Fruit fly (Drosophila melanogaster) whole organism, embryonic: ENCODE results near the gene CG11309.

Experiments used
- Atf-2 ChIP-seq: fragments of 200-800 bp; sonication (Bioruptor generic); optimal IDR thresholded peaks from 2 replicates; lab custom pipeline; 2016; ENCODE audit warnings: missing biosample characterization, missing genetic modification characterization
- Bdp1 ChIP-seq: fragments of 200-800 bp; sonication (Bioruptor generic); optimal IDR thresholded peaks from 3 replicates; lab custom pipeline; 2016; ENCODE audit warnings: missing biosample characterization, missing genetic modification characterization
- CG1024 ChIP-seq: fragments of 200-800 bp; sonication (Bioruptor generic); IDR thresholded peaks from 2 replicates; pipeline ENCODE4 v1.3.6; 2022; ENCODE audit warnings: missing biosample characterization, missing genetic modification characterization
- CG10274 ChIP-seq: fragments of 200-800 bp; sonication (Bioruptor generic); optimal IDR thresholded peaks from 3 replicates; lab custom pipeline; 2017; ENCODE audit warnings: missing biosample characterization, mild to moderate bottlenecking, missing genetic modification characterization
- CG10959 ChIP-seq: fragments of 200-800 bp; sonication (Bioruptor generic); IDR thresholded peaks from 2 replicates; pipeline ENCODE4 v1.3.6; 2022; ENCODE audit warnings: missing biosample characterization, missing genetic modification characterization
- CG11560 ChIP-seq: fragments of 200-800 bp; sonication (Bioruptor generic); IDR thresholded peaks from 3 replicates; pipeline ENCODE4 v1.3.6; 2022; ENCODE audit warnings: missing biosample characterization, missing genetic modification characterization
- CG12104 ChIP-seq: fragments of 200-800 bp; sonication (Bioruptor generic); optimal IDR thresholded peaks from 3 replicates; lab custom pipeline; 2016; ENCODE audit warnings: missing biosample characterization, missing genetic modification characterization
- CG12155 ChIP-seq: fragments of 200-800 bp; sonication (Bioruptor generic); optimal IDR thresholded peaks from 3 replicates; lab custom pipeline; 2016; ENCODE audit warnings: missing biosample characterization, missing genetic modification characterization
- CG13624 ChIP-seq: fragments of 200-800 bp; sonication (Bioruptor generic); optimal IDR thresholded peaks from 2 replicates; lab custom pipeline; 2016; ENCODE audit warnings: missing biosample characterization, missing genetic modification characterization
- CG14050 ChIP-seq: fragments of 200-800 bp; sonication (Bioruptor generic); IDR thresholded peaks from 3 replicates; pipeline ENCODE4 v1.3.6; 2022; ENCODE audit warnings: missing biosample characterization, missing genetic modification characterization
- CG15073 ChIP-seq: fragments of 200-800 bp; sonication (Bioruptor generic); optimal IDR thresholded peaks from 2 replicates; lab custom pipeline; 2016; ENCODE audit warnings: missing biosample characterization, missing genetic modification characterization
- CG17361 ChIP-seq: fragments of 200-800 bp; sonication (Bioruptor generic); IDR thresholded peaks from 3 replicates; pipeline ENCODE4 v1.3.6; 2022; ENCODE audit warnings: missing biosample characterization, missing genetic modification characterization
- CG17385 ChIP-seq: fragments of 200-800 bp; sonication (Bioruptor generic); optimal IDR thresholded peaks from 3 replicates; lab custom pipeline; 2018; ENCODE audit warnings: missing biosample characterization, mild to moderate bottlenecking, missing genetic modification characterization
- CG17912 ChIP-seq: fragments of 200-800 bp; sonication (Bioruptor generic); optimal IDR thresholded peaks from 2 replicates; lab custom pipeline; 2018; ENCODE audit warnings: missing biosample characterization, mild to moderate bottlenecking, missing genetic modification characterization
- CG33213 ChIP-seq: fragments of 200-800 bp; sonication (Bioruptor generic); optimal IDR thresholded peaks from 3 replicates; lab custom pipeline; 2016; ENCODE audit warnings: missing biosample characterization, missing genetic modification characterization
- CG4282 ChIP-seq: fragments of 200-800 bp; sonication (Bioruptor generic); optimal IDR thresholded peaks from 2 replicates; lab custom pipeline; 2016; ENCODE audit warnings: missing biosample characterization, missing genetic modification characterization
- CG5245 ChIP-seq: fragments of 200-800 bp; sonication (Bioruptor generic); optimal IDR thresholded peaks from 3 replicates; lab custom pipeline; 2016; ENCODE audit warnings: missing biosample characterization, missing genetic modification characterization
- CG6765 ChIP-seq: fragments of 200-800 bp; sonication (Bioruptor generic); optimal IDR thresholded peaks from 3 replicates; lab custom pipeline; 2017; ENCODE audit warnings: missing biosample characterization, mild to moderate bottlenecking, missing genetic modification characterization
- CG7357 ChIP-seq: fragments of 200-800 bp; sonication (Bioruptor generic); IDR thresholded peaks from 3 replicates; pipeline ENCODE4 v1.3.6; 2022; ENCODE audit warnings: missing biosample characterization, missing genetic modification characterization
- CG7839 ChIP-seq: fragments of 200-800 bp; sonication (Bioruptor generic); optimal IDR thresholded peaks from 3 replicates; lab custom pipeline; 2018; ENCODE audit warnings: missing biosample characterization, mild to moderate bottlenecking, missing genetic modification characterization, moderate library complexity
- CG9437 ChIP-seq: fragments of 200-800 bp; sonication (Bioruptor generic); optimal IDR thresholded peaks from 2 replicates; lab custom pipeline; 2018; ENCODE audit warnings: missing biosample characterization, mild to moderate bottlenecking, missing genetic modification characterization
- CG9609 ChIP-seq: fragments of 200-800 bp; sonication (Bioruptor generic); optimal IDR thresholded peaks from 3 replicates; lab custom pipeline; 2016; ENCODE audit warnings: missing biosample characterization, missing genetic modification characterization
- CG9797 ChIP-seq: fragments of 200-800 bp; sonication (Bioruptor generic); optimal IDR thresholded peaks from 3 replicates; lab custom pipeline; 2018; ENCODE audit warnings: missing biosample characterization, mild to moderate bottlenecking, missing genetic modification characterization
- CHES-1-like ChIP-seq: fragments of 200-800 bp; sonication (Bioruptor generic); optimal IDR thresholded peaks from 2 replicates; lab custom pipeline; 2016; ENCODE audit warnings: missing biosample characterization, missing genetic modification characterization
- E2f1 ChIP-seq: fragments of 200-800 bp; sonication (Bioruptor generic); IDR thresholded peaks from 2 replicates; pipeline ENCODE4 v1.3.6; 2022; ENCODE audit warnings: missing biosample characterization, missing genetic modification characterization
- Hmx ChIP-seq: fragments of 200-800 bp; sonication (Bioruptor generic); optimal IDR thresholded peaks from 2 replicates; lab custom pipeline; 2016; ENCODE audit warnings: missing biosample characterization, missing genetic modification characterization
- Hr78 ChIP-seq, 2 experiments: fragments of 200-800 bp in 1 of 2; fragments of >200 bp in 1 of 2; sonication (Bioruptor generic) in 1 of 2; optimal IDR thresholded peaks; 2 replicates each; lab custom pipeline; 2017 to 2019; ENCODE audit warnings: missing biosample characterization in 2 of 2, missing genetic modification characterization in 2 of 2, mild to moderate bottlenecking in 1 of 2, moderate library complexity in 1 of 2
- Meics ChIP-seq: fragments of 200-800 bp; sonication (Bioruptor generic); optimal IDR thresholded peaks from 2 replicates; lab custom pipeline; 2017; ENCODE audit warnings: missing biosample characterization, mild to moderate bottlenecking, missing genetic modification characterization
- Nf-YB ChIP-seq: fragments of 200-800 bp; sonication (Bioruptor generic); optimal IDR thresholded peaks from 3 replicates; lab custom pipeline; 2019; ENCODE audit warnings: missing biosample characterization, mild to moderate bottlenecking, missing genetic modification characterization, moderate library complexity
- Sry-β ChIP-seq: fragments of 200-800 bp; sonication (Bioruptor generic); optimal IDR thresholded peaks from 2 replicates; lab custom pipeline; 2018; ENCODE audit warnings: missing biosample characterization, mild to moderate bottlenecking, missing genetic modification characterization, moderate library complexity
- Sry-δ ChIP-seq: fragments of 200-800 bp; sonication (Bioruptor generic); optimal IDR thresholded peaks from 2 replicates; lab custom pipeline; 2016; ENCODE audit warnings: missing biosample characterization, missing genetic modification characterization
- Taf1 ChIP-seq: fragments of 200-800 bp; sonication (Bioruptor generic); IDR thresholded peaks from 2 replicates; pipeline ENCODE4 v1.3.6; 2022; ENCODE audit warnings: missing biosample characterization, missing genetic modification characterization
- Xrp1 ChIP-seq: fragments of 200-800 bp; sonication (Bioruptor generic); IDR thresholded peaks from 2 replicates; pipeline ENCODE4 v1.3.6; 2022; ENCODE audit warnings: missing biosample characterization, missing genetic modification characterization
- az2 ChIP-seq: fragments of 200-800 bp; sonication (Bioruptor generic); optimal IDR thresholded peaks from 3 replicates; lab custom pipeline; 2016; ENCODE audit warnings: missing biosample characterization, missing genetic modification characterization
- bab2 ChIP-seq: fragments of 200-800 bp; sonication (Bioruptor generic); optimal IDR thresholded peaks from 2 replicates; lab custom pipeline; 2016; ENCODE audit warnings: missing biosample characterization, missing genetic modification characterization
- bowl ChIP-seq: fragments of 200-800 bp; sonication (Bioruptor generic); IDR thresholded peaks from 2 replicates; pipeline ENCODE4 v1.3.6; 2022; ENCODE audit warnings: missing biosample characterization, missing genetic modification characterization
- cas ChIP-seq: fragments of 200-800 bp; sonication (Bioruptor generic); IDR thresholded peaks from 2 replicates; pipeline ENCODE4 v1.3.6; 2022; ENCODE audit warnings: missing biosample characterization, missing genetic modification characterization
- corto ChIP-seq: fragments of 200-800 bp; sonication (Bioruptor generic); optimal IDR thresholded peaks from 2 replicates; lab custom pipeline; 2016; ENCODE audit warnings: missing biosample characterization, mild to moderate bottlenecking, missing genetic modification characterization, moderate library complexity
- en ChIP-seq: fragments of 200-800 bp; sonication (Bioruptor generic); optimal IDR thresholded peaks from 2 replicates; lab custom pipeline; 2016; ENCODE audit warnings: missing biosample characterization, missing genetic modification characterization
- ewg ChIP-seq: fragments of 200-800 bp; sonication (Bioruptor generic); optimal IDR thresholded peaks from 3 replicates; lab custom pipeline; 2017; ENCODE audit warnings: mild to moderate bottlenecking, missing biosample characterization, missing genetic modification reagents, missing genetic modification characterization
- jumu ChIP-seq: fragments of 200-800 bp; sonication (Bioruptor generic); optimal IDR thresholded peaks from 3 replicates; lab custom pipeline; 2016; ENCODE audit warnings: missing biosample characterization, missing genetic modification characterization
- ranshi ChIP-seq: fragments of 200-800 bp; sonication (Bioruptor generic); IDR thresholded peaks from 2 replicates; pipeline ENCODE4 v1.3.6; 2022; ENCODE audit warnings: missing biosample characterization, missing genetic modification characterization
- schlank ChIP-seq: fragments of 200-800 bp; sonication (Bioruptor generic); optimal IDR thresholded peaks from 2 replicates; lab custom pipeline; 2018; ENCODE audit warnings: missing biosample characterization, mild to moderate bottlenecking, missing genetic modification characterization
- sna ChIP-seq: fragments of 200-800 bp; sonication (Bioruptor generic); IDR thresholded peaks from 2 replicates; pipeline ENCODE4 v1.3.6; 2022; ENCODE audit warnings: missing biosample characterization, missing genetic modification characterization; ENCODE audit not compliant: partially characterized antibody
- tgo ChIP-seq: fragments of 200-800 bp; sonication (Bioruptor generic); IDR thresholded peaks from 3 replicates; pipeline ENCODE4 v1.3.6; 2022; ENCODE audit warnings: missing biosample characterization, missing genetic modification characterization
- trem ChIP-seq: fragments of 200-800 bp; optimal IDR thresholded peaks from 3 replicates; lab custom pipeline; 2019; ENCODE audit warnings: missing biosample characterization, mild to moderate bottlenecking, missing genetic modification characterization, moderate library complexity
- tup ChIP-seq: fragments of 200-800 bp; sonication (Bioruptor generic); optimal IDR thresholded peaks from 2 replicates; lab custom pipeline; 2016; ENCODE audit warnings: missing biosample characterization, mild to moderate bottlenecking, missing genetic modification characterization, moderate library complexity
- tx ChIP-seq: fragments of 200-800 bp; sonication (Bioruptor generic); optimal IDR thresholded peaks from 2 replicates; lab custom pipeline; 2016; ENCODE audit warnings: missing biosample characterization, missing genetic modification characterization
- wek ChIP-seq: fragments of 200-800 bp; sonication (Bioruptor generic); optimal IDR thresholded peaks from 3 replicates; lab custom pipeline; 2018; ENCODE audit warnings: missing biosample characterization, mild to moderate bottlenecking, missing genetic modification characterization, moderate library complexity
- wor ChIP-seq: fragments of 200-800 bp; sonication (Bioruptor generic); IDR thresholded peaks from 2 replicates; pipeline ENCODE4 v1.3.6; 2022; ENCODE audit warnings: missing biosample characterization, missing genetic modification characterization

CG11309 gene

DNA sequence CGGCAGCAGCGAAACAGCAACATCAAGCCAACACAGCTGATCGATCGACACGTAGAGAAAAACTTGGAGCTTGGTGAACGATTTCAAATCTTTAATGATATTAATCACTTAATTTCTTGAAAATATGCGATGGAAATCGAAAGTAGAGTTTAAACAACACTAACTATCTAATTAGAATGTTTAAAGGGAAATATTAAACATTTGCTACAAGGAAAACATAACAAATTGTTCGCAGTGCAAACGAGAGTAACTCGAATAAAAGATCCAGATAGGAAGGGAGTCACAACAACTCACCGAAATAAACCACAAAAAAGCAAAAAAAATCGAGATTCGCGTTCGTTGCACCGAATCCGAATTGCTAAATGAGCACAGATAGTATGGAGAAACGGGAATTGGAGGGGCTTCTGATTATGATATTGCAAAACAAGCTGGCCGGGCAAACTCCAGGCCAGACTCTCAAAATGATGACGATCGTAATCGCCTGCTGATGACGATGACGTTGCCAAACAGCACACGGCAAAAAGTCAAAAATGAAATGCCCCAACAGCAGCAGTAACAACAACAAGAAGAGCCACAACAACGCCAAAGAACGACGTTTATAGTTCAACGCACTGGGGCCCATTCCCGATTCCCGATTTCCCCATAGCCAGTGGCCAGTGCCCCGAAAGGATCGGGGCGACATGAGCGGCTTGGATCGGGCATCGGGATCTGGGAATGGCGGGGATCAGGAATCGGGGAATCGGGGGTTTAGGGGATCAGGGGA is 50.5 kb downstream of the CG11309 start (continued):
- no peak for TF ChIP-seq Nf-YB (GFP tag; lab: Kevin White, UChicago)
- TF ChIP-seq tgo, result peak; percentile 20; the same call in 1 of the 3 replicates
- no peak for TF ChIP-seq CG11560 (tag; lab: Robert Waterston, UW)
- TF ChIP-seq CG17912, result no peak
- TF ChIP-seq CG6765 (GFP tag; lab: Kevin White, UChicago), result no peak
- TF ChIP-seq tup, result no peak
- peak; percentile 20 for TF ChIP-seq CG5245
- no peak for TF ChIP-seq CG9797 (GFP tag; lab: Kevin White, UChicago)
- no peak for TF ChIP-seq CG4282 (GFP tag; lab: Kevin White, UChicago)
- TF ChIP-seq ranshi (GFP tag; lab: Robert Waterston, UW), result peak; percentile 20; the same call in 1 of the 2 replicates
- TF ChIP-seq CG9437, result no peak
- no peak for TF ChIP-seq CG15073 (GFP tag; lab: Kevin White, UChicago)
- TF ChIP-seq en (GFP tag; lab: Kevin White, UChicago), result no peak
- no peak for TF ChIP-seq CHES-1-like (GFP tag; lab: Kevin White, UChicago)
- no peak for TF ChIP-seq Hmx
- peak; percentile 57 for TF ChIP-seq CG7839
- TF ChIP-seq Sry-β (GFP tag; lab: Kevin White, UChicago), result no peak
- TF ChIP-seq CG17361 (GFP tag; lab: Robert Waterston, UW), result peak; percentile 50; the same call in 2 of the 3 replicates
- TF ChIP-seq E2f1 (GFP tag; lab: Robert Waterston, UW), result no peak
- TF ChIP-seq cas, result no peak
- TF ChIP-seq Taf1 (GFP tag; lab: Robert Waterston, UW), result no peak
- TF ChIP-seq Meics (GFP tag; lab: Kevin White, UChicago), result peak; percentile 11
- no peak for TF ChIP-seq CG17385 (GFP tag; lab: Kevin White, UChicago)
- no peak for TF ChIP-seq Hr78 (GFP tag; optimal IDR thresholded peaks at IDR 0.05; lab: Kevin White, UChicago)
- peak; percentile 41 for TF ChIP-seq az2 (GFP tag; lab: Kevin White, UChicago)
- peak; percentile 99 for TF ChIP-seq corto
- no peak for TF ChIP-seq CG14050 (GFP tag; lab: Robert Waterston, UW)
- TF ChIP-seq Atf-2 (GFP tag; lab: Kevin White, UChicago), result no peak
- no peak for TF ChIP-seq wor (GFP tag; lab: Robert Waterston, UW)
- TF ChIP-seq CG9609 (GFP tag; lab: Kevin White, UChicago), result no peak
- TF ChIP-seq Bdp1 (GFP tag; lab: Kevin White, UChicago), result no peak
- no peak for TF ChIP-seq sna (GFP tag; lab: Robert Waterston, UW)
- TF ChIP-seq tx, result no peak
- no peak for TF ChIP-seq bowl (GFP tag; lab: Robert Waterston, UW)
- 0 out of 2 replicates have a peak, but pooled peaks have one; percentile 49 for TF ChIP-seq Xrp1 (GFP tag; lab: Robert Waterston, UW)
- no peak for TF ChIP-seq CG10274 (GFP tag; lab: Kevin White, UChicago)
- no peak for TF ChIP-seq wek (GFP tag; lab: Kevin White, UChicago)
- TF ChIP-seq CG13624, result no peak
- no peak for TF ChIP-seq schlank
- no peak for TF ChIP-seq CG12155 (GFP tag; lab: Kevin White, UChicago)
- TF ChIP-seq trem (tag; lab: Kevin White, UChicago), result peak; percentile 47
- no peak for TF ChIP-seq jumu (GFP tag; lab: Kevin White, UChicago)
- TF ChIP-seq ewg (GFP tag; lab: Kevin White, UChicago), result no peak
- TF ChIP-seq Sry-δ, result no peak
- no peak for TF ChIP-seq CG7357
- TF ChIP-seq CG10959 (GFP tag; lab: Robert Waterston, UW), result peak; percentile 13; the same call in 1 of the 2 replicates
- TF ChIP-seq bab2 (GFP tag; lab: Kevin White, UChicago), result peak; percentile 33
- 0 out of 2 replicates have a peak, but pooled peaks have one; percentile 8 for TF ChIP-seq CG1024 (GFP tag; lab: Robert Waterston, UW)
- no peak for TF ChIP-seq CG33213
- no peak for TF ChIP-seq CG12104 (GFP tag; lab: Kevin White, UChicago)
